Fruit fly (Drosophila melanogaster): ENCODE data around the gene Mzt1.

DNA sequence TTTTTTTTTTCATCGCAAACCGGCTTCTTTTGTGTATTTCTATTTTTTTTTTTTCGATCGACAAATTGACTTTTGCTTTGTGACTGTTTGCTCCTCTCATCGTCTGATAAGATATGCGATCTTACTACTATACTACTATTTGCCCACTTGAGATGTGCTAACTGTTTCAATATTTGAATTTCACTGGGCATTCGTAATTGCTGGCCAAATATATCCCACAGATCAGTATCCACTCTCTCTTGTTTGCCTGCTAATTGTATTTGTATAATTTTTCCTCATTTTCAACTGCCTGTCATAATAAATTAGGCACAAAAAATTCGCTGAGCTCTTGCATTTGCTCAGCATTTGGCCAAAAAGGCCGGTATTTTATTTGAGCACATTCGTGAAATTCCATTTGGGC, 44.3 kb downstream of the Mzt1 start:
- TF ChIP-seq h (GFP tag; optimal IDR thresholded peaks at IDR 0.05) (no peak), CG9705 (GFP tag; optimal IDR thresholded peaks at IDR 0.05) (no peak), psq (GFP tag; optimal IDR thresholded peaks at IDR 0.05) (no peak), pan (optimal IDR thresholded peaks at IDR 0.05) (no peak), rgr (GFP tag; optimal IDR thresholded peaks at IDR 0.05) (no peak), tai (GFP tag; optimal IDR thresholded peaks at IDR 0.05) (no peak)

All from whole organism, wandering third instar larva.